Fruit fly (Drosophila melanogaster) S2 (cell line): ENCODE data around the gene CG4565.

ENCODE experiments used
- CG8478 ChIP-seq: fragments of >200 bp; optimal IDR thresholded peaks from 2 replicates; lab custom pipeline; 2018
- CTCF ChIP-seq, 2 experiments: fragments of >200 bp; optimal IDR thresholded peaks; 2 replicates each; lab custom pipeline; 2018

CG4565 gene

dm6 chr3R:10852232-10852774, at the start of gene CG4565:
CG4565 (plus strand) TSS chr3R:10852724.
- TF ChIP-seq CG8478 (lab: Kevin White, UChicago) (no peak), CTCF (optimal IDR thresholded peaks at IDR 0.05; lab: Kevin White, UChicago) (no peak)

- TF ChIP-seq CG8478 (lab: Kevin White, UChicago) = no peak
- TF ChIP-seq CTCF (optimal IDR thresholded peaks at IDR 0.05; lab: Kevin White, UChicago) = no peak
Measured at dm6 chr3R:10803855-10804254, 48.7 kb upstream of the CG4565 start, which contains the start of gene CG14692. CG14692 (minus strand) TSS chr3R:10803955.

- TF ChIP-seq CG8478 (lab: Kevin White, UChicago) = no peak
- no peak for TF ChIP-seq CTCF (optimal IDR thresholded peaks at IDR 0.05; lab: Kevin White, UChicago)
Measured at dm6 chr3R:10815032-10815431, 37.5 kb upstream of the CG4565 start, which contains the start of the genes CG14693 and TTLL15. CG14693 (minus strand) TSS chr3R:10815047. TTLL15 (plus strand) TSS chr3R:10815288.

- TF ChIP-seq CG8478 (lab: Kevin White, UChicago) = no peak
- no peak for TF ChIP-seq CTCF (optimal IDR thresholded peaks at IDR 0.05; lab: Kevin White, UChicago)
Measured at dm6 chr3R:10826796-10827524, 25.6 kb upstream of the CG4565 start, which contains the start of gene Cad86C. Cad86C (plus strand) TSS chr3R:10827079.

- TF ChIP-seq CG8478 (lab: Kevin White, UChicago) (no peak), CTCF (optimal IDR thresholded peaks at IDR 0.05; lab: Kevin White, UChicago) (no peak)
Measured at dm6 chr3R:10828688-10829087, 23.8 kb upstream of the CG4565 start.

- TF ChIP-seq CTCF (optimal IDR thresholded peaks at IDR 0.05; lab: Kevin White, UChicago) = no peak
- TF ChIP-seq CG8478 (lab: Kevin White, UChicago) = no peak
Measured at dm6 chr3R:10829746-10830145, 22.8 kb upstream of the CG4565 start.

- TF ChIP-seq CG8478 (lab: Kevin White, UChicago) (no peak), CTCF (optimal IDR thresholded peaks at IDR 0.05; lab: Kevin White, UChicago) (no peak)
Measured at dm6 chr3R:10832526-10833165, 19.9 kb upstream of the CG4565 start.

dm6 chr3R:10834893-10835292, 17.6 kb upstream of the CG4565 start:
- TF ChIP-seq CG8478 (lab: Kevin White, UChicago) (no peak), CTCF (optimal IDR thresholded peaks at IDR 0.05; lab: Kevin White, UChicago) (no peak)

- TF ChIP-seq CTCF (optimal IDR thresholded peaks at IDR 0.05; lab: Kevin White, UChicago) (no peak), CG8478 (lab: Kevin White, UChicago) (no peak)
Measured at dm6 chr3R:10836924-10837323, 15.6 kb upstream of the CG4565 start.

- TF ChIP-seq CTCF (optimal IDR thresholded peaks at IDR 0.05; lab: Kevin White, UChicago) (no peak), CG8478 (lab: Kevin White, UChicago) (no peak)
Measured at dm6 chr3R:10842422-10842821, 10.1 kb upstream of the CG4565 start.

dm6 chr3R:10849515-10849973, 3.0 kb upstream of the CG4565 start, which contains the start of gene CG42394:
CG42394 (plus strand) TSS chr3R:10849825.
- TF ChIP-seq CG8478 (lab: Kevin White, UChicago) (no peak), CTCF (optimal IDR thresholded peaks at IDR 0.05; lab: Kevin White, UChicago) (no peak)

dm6 chr3R:10850636-10851035, 1.9 kb upstream of the CG4565 start:
- TF ChIP-seq CTCF (optimal IDR thresholded peaks at IDR 0.05; lab: Kevin White, UChicago) = no peak
- no peak for TF ChIP-seq CG8478 (lab: Kevin White, UChicago)

- TF ChIP-seq CTCF (optimal IDR thresholded peaks at IDR 0.05; lab: Kevin White, UChicago) (no peak), CG8478 (lab: Kevin White, UChicago) (no peak)
Measured at dm6 chr3R:10854243-10854874, 1.8 kb downstream of the CG4565 start, which contains the start of the genes CG6567 and CG4511. CG6567 (minus strand) TSS chr3R:10854451. CG4511 (plus strand) TSS chr3R:10854501.

dm6 chr3R:10856618-10857017, 4.1 kb downstream of the CG4565 start, which contains the start of gene CG4570:
CG4570 (plus strand) TSS chr3R:10856807.
- TF ChIP-seq CTCF (optimal IDR thresholded peaks at IDR 0.05; lab: Kevin White, UChicago) (no peak), CG8478 (lab: Kevin White, UChicago) (no peak)
